Worm (Caenorhabditis elegans): ENCODE measurements around the gene T04C9.1.

T04C9.1 gene

DNA sequence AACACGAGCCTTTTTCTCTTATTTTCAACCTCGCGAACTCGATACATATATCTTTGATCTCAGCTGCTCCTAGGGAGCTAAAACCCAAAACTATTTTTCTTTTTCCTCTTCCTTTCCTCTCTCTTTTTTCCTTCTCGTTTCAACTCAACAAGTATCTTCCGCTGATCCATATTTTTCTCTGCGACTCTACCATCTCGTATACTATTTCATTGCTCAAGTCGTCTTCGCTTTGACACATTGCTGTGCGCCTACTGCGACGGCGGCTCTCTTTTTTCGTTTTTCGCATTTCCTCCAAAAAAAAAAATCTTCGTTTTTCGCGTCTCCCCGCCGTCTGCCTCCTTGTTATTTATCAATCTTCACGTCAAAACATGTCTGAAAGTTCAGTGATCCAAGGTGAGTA is 43.2 kb upstream of the T04C9.1 start:
- TF ChIP-seq sptf-1 (tag; optimal IDR thresholded peaks at IDR 0.05) (no peak), ces-1 (GFP tag; optimal IDR thresholded peaks at IDR 0.05) (peak; percentile 4), unc-62 (GFP tag; optimal IDR thresholded peaks at IDR 0.05) (peak; percentile 16), unc-120 (tag; optimal IDR thresholded peaks at IDR 0.05; ENCODE audit: poor library complexity, severe bottlenecking) (peak; percentile 29)

DNA sequence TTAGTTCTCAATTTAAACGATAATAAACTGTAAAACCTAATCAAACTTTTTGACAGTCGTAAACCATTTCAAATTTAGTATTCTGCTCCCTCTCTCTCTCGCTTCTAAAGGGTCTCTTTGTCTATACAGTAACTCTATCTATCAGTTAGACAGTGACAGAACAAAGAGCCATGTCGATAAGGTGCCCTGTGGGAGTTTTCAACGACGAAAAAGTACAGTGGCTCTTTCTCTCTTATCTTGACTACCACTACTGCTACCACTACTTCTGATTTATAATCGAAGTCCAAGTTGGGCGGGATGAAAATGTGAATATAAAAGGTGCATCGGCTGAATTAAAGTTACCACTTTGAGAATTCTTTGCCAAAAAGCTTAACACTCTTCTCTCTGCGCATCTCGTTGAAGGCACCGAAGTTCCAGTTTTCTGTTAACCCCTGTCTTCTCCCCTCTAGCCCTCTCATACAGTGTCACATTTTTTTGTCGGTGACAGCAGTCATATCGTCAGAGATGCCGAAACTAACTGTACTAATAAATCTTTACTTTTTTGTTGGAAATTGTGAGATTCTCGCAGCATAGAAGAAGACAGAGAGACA is 42.2 kb upstream of the T04C9.1 start:
- TF ChIP-seq mep-1 (tag; optimal IDR thresholded peaks at IDR 0.05) (no peak), nhr-76 (tag; optimal IDR thresholded peaks at IDR 0.05) (no peak), blmp-1 (tag; optimal IDR thresholded peaks at IDR 0.05) (no peak), drap-1 (GFP tag; optimal IDR thresholded peaks at IDR 0.05) (no peak), elt-3 (tag; optimal IDR thresholded peaks at IDR 0.05) (no peak), flh-1 (GFP tag; optimal IDR thresholded peaks at IDR 0.05) (no peak), ham-2 (GFP tag; optimal IDR thresholded peaks at IDR 0.05) (no peak), ztf-11 (tag; optimal IDR thresholded peaks at IDR 0.05) (no peak), ceh-39 (tag; optimal IDR thresholded peaks at IDR 0.05) (no peak), ceh-43 (GFP tag; optimal IDR thresholded peaks at IDR 0.05) (no peak), sem-2 (GFP tag; optimal IDR thresholded peaks at IDR 0.05) (no peak), zip-8 (tag; optimal IDR thresholded peaks at IDR 0.05) (no peak), nhr-28 (tag; optimal IDR thresholded peaks at IDR 0.05) (no peak), mab-5 (tag; optimal IDR thresholded peaks at IDR 0.05) (no peak), tbx-8 (GFP tag; optimal IDR thresholded peaks at IDR 0.05) (no peak), lsy-2 (tag; optimal IDR thresholded peaks at IDR 0.05) (no peak), cnd-1 (tag; optimal IDR thresholded peaks at IDR 0.05) (no peak), mls-2 (tag; optimal IDR thresholded peaks at IDR 0.05) (no peak), bed-3 (GFP tag; optimal IDR thresholded peaks at IDR 0.05) (no peak)

DNA sequence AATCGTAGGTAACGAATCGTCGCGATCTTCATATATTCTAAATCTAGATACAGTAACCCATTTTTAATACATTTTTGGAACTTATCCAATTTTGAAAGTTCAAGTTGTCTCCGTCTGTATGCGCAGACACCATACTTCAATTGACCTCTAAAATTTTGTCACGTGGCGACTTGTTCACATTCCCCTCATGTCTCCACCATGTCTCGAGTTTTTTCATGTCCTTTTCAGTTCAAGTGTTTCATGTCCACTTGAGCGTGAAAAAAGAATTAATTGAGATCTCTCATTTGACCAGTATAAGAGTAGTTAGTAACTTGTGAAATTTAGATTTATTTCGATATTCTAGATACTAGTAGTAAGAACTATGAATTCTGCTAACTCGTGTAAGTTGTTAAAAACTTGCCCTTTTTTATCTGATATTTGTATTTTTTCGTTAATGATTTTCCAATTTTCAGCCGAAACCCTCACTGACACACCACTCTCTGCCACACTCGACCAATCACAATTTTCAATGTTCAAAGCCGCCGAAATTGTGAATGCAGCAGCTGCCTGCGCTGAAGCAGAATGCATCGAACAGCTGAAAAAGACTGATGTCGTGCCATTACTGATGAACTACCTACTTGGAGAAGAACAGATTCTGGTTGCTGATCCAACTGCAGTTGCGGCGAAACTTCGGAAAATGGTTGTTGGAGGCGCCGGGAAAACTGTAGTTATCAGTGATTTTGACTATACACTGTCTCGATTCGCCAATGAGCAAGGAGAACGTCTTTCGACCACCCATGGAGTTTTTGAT is 41.2 kb upstream of the T04C9.1 start:
- TF ChIP-seq drap-1 (GFP tag; optimal IDR thresholded peaks at IDR 0.05) (no peak), hlh-1 (tag; optimal IDR thresholded peaks at IDR 0.05) (no peak), snpc-4 (tag; optimal IDR thresholded peaks at IDR 0.05) (no peak), lsy-2 (tag; optimal IDR thresholded peaks at IDR 0.05) (no peak), ceh-83 (GFP tag; optimal IDR thresholded peaks at IDR 0.05) (no peak), tbx-8 (GFP tag; optimal IDR thresholded peaks at IDR 0.05) (no peak), ham-2 (GFP tag; optimal IDR thresholded peaks at IDR 0.05) (no peak), nhr-28 (tag; optimal IDR thresholded peaks at IDR 0.05) (no peak), lin-32 (GFP tag; optimal IDR thresholded peaks at IDR 0.05) (no peak), nhr-237 (tag; optimal IDR thresholded peaks at IDR 0.05) (no peak), mls-2 (tag; optimal IDR thresholded peaks at IDR 0.05) (no peak), zip-8 (tag; optimal IDR thresholded peaks at IDR 0.05) (no peak), elt-1 (tag; optimal IDR thresholded peaks at IDR 0.05; ENCODE audit: borderline replicate concordance, insufficient read depth) (no peak), sem-2 (GFP tag; optimal IDR thresholded peaks at IDR 0.05) (no peak), ztf-11 (tag; optimal IDR thresholded peaks at IDR 0.05) (no peak), M03D4.4 (tag; optimal IDR thresholded peaks at IDR 0.05) (no peak), pha-4 (tag; optimal IDR thresholded peaks at IDR 0.05) (no peak)

DNA sequence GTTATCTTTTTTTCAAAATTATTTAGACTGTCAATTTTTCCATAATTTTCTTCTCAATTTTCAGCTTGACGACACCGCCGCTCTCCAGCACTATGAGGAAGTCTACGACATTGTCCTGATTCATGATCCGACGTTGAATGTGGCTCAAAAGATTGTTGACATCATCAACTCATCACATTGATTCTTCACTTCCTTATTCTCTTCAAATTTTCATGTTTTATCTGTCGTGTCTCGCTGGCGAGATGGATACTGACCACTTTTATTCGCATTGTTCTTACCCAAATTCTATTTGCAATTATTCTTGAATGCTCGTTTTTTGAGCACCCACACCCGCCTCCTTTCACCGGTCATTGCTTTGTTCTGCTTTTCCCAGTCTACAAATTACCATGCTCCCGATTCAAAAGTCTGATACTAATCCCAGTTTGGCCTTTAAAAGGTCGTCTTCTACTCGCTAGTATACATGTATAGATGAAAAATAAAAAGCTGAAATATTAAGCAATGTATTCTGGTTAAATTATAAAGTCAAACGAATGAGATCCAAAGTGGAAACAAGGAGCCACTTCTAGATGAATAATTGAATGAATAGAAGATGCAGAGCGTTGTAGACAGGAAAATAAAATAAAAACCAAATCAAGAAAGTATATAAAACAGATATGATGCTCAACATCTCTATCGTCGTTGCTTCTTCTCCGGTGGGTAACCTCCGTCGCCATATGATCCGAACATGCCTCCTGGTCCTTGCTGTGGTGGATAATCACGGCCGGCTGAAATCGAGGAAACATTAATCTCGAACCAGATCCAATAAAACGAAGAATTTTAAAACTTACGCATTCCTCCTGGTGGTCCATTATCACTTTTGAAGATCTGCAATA is 39.7 kb upstream of the T04C9.1 start:
- TF ChIP-seq elt-1 (tag; optimal IDR thresholded peaks at IDR 0.05; ENCODE audit: borderline replicate concordance, insufficient read depth), result no peak
- TF ChIP-seq ceh-43 (GFP tag; optimal IDR thresholded peaks at IDR 0.05), result no peak
- no peak for TF ChIP-seq lsy-2 (tag; optimal IDR thresholded peaks at IDR 0.05)

Measured in whole organism, mixed stage, embryonic.